Worm (Caenorhabditis elegans) whole organism, L2 larva: ENCODE data around the gene nas-18.

Experiments used
- ama-1 ChIP-seq: fragments of 150-350 bp; optimal IDR thresholded peaks from 2 replicates; lab custom pipeline; 2018; ENCODE audit warnings: inconsistent platforms
- blmp-1 ChIP-seq: sonication (generic microtip); optimal IDR thresholded peaks from 2 replicates; lab custom pipeline; 2017; ENCODE audit warnings: missing genetic modification characterization, mild to moderate bottlenecking, missing compliant biosample characterization, antibody characterized with exemption, moderate library complexity; ENCODE audit not compliant: insufficient read depth
- mab-5 ChIP-seq: fragments of 150-350 bp; optimal IDR thresholded peaks from 2 replicates; lab custom pipeline; 2014; ENCODE audit warnings: missing biosample characterization, missing genetic modification characterization
- mbf-1 ChIP-seq: sonication (generic microtip); optimal IDR thresholded peaks from 2 replicates; lab custom pipeline; 2017; ENCODE audit warnings: missing biosample characterization, missing genetic modification characterization
- mdl-1 ChIP-seq, 2 experiments: fragments of 150-350 bp in 1 of 2; sonication (generic microtip) in 1 of 2; optimal IDR thresholded peaks; 2 replicates each; lab custom pipeline; 2017; ENCODE audit warnings: missing biosample characterization in 2 of 2, missing genetic modification characterization in 2 of 2
- ztf-11 ChIP-seq: sonication (generic microtip); optimal IDR thresholded peaks from 2 replicates; lab custom pipeline; 2017; ENCODE audit warnings: missing biosample characterization, missing genetic modification characterization

- no peak for TF ChIP-seq ztf-11 (tag; lab: Kevin White, UChicago)
- TF ChIP-seq mbf-1, result no peak
- no peak for TF ChIP-seq ama-1 (lab: Kevin White, UChicago)
- TF ChIP-seq mab-5, result no peak
- no peak for TF ChIP-seq blmp-1 (tag; lab: Kevin White, UChicago)
- no peak for TF ChIP-seq mdl-1 (tag; optimal IDR thresholded peaks at IDR 0.05; lab: Kevin White, UChicago)
Measured at ce11 chrV:11383032-11383431, 13.2 kb upstream of the nas-18 start, which contains the start of gene F55C10.5.
